Fruit fly (Drosophila melanogaster) whole organism, prepupa: ENCODE measurements around the gene Septin4.

Experiments
- CG16779 ChIP-seq: fragments of 200-800 bp; sonication (Bioruptor generic); optimal IDR thresholded peaks from 3 replicates; lab custom pipeline; 2017; ENCODE audit warnings: missing biosample characterization, mild to moderate bottlenecking, missing genetic modification characterization
- CG8119 ChIP-seq: fragments of 200-800 bp; sonication (Bioruptor generic); IDR thresholded peaks from 3 replicates; pipeline ENCODE4 v1.3.6; 2022; ENCODE audit warnings: missing biosample characterization, missing genetic modification characterization
- Lpt ChIP-seq: fragments of 200-800 bp; sonication (Bioruptor generic); optimal IDR thresholded peaks from 3 replicates; lab custom pipeline; 2016; ENCODE audit warnings: missing biosample characterization, missing genetic modification characterization
- cyc ChIP-seq: fragments of 200-800 bp; sonication (Bioruptor generic); optimal IDR thresholded peaks from 3 replicates; lab custom pipeline; 2016; ENCODE audit warnings: missing biosample characterization, missing genetic modification characterization

- TF ChIP-seq cyc (GFP tag; lab: Kevin White, UChicago) = no peak
- no peak for TF ChIP-seq CG16779 (tag; lab: Kevin White, UChicago)
- no peak for TF ChIP-seq CG8119 (GFP tag; lab: Robert Waterston, UW)
- TF ChIP-seq Lpt = no peak
These were observed 45.6 kb upstream of the Septin4 start, which contains the start of gene CG32568 for dm6 chrX:16740606-16741005.
